Worm (Caenorhabditis elegans): ENCODE data around the gene del-7.

Gene del-7

DNA sequence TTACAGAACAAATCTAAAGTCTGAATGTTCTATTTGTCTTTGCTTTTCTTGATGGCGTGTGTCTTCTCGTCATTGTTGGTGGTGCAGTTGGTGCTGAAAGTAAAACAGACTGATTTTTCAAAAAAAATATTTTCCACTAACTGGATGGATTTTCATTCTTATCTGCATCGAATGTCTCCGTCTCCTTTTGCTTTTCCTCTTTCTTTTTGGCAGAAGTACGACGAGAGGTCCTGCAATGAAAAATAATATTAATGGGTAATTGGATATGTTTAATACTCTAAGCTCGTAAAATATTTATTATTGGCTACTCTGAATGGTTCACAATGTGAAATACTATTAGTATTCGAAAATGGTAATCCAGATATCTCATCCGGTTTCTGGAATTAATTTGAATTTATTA is at the start of gene del-7:
TSS of gene del-7 (plus strand) at position 301 of the 400 bp plus-strand sequence.
- TF ChIP-seq nhr-23 (tag; optimal IDR thresholded peaks at IDR 0.05) (no peak), elt-3 (tag; optimal IDR thresholded peaks at IDR 0.05) (no peak), lin-11 (tag; optimal IDR thresholded peaks at IDR 0.05) (no peak), nhr-11 (tag; optimal IDR thresholded peaks at IDR 0.05) (no peak), R02D3.7 (tag; optimal IDR thresholded peaks at IDR 0.05) (no peak), ztf-1 (GFP tag; conservative IDR thresholded peaks at IDR 0.05) (no peak), mdl-1 (tag; optimal IDR thresholded peaks at IDR 0.05) (no peak), lsy-2 (tag; optimal IDR thresholded peaks at IDR 0.05) (no peak), nhr-237 (tag; optimal IDR thresholded peaks at IDR 0.05) (no peak), mab-5 (tag; optimal IDR thresholded peaks at IDR 0.05) (no peak), zag-1 (tag; optimal IDR thresholded peaks at IDR 0.05) (no peak), mbf-1 (tag; optimal IDR thresholded peaks at IDR 0.05) (no peak), skn-1 (tag; optimal IDR thresholded peaks at IDR 0.05) (no peak)

DNA sequence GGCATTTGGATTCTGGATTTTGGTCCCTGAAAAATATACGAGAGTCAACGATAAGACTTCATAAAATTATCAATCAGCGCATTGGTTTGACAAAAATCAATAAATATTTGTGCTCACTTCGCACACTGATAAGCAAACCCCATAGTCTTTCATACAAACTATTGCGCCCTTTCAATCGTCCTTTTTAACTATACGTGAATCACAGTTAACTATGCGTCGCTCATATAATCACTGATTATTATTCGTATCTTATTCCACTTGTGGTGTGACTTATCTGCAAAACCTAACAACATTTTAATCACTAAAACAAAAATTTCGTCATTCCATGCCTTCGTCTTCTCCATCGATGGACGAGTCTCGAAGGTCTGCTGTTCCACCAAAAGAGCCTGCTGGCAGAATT is 49.4 kb upstream of the del-7 start, which contains the start of gene nhr-8:
TSS of gene nhr-8 (plus strand) at position 160 of the 400 bp plus-strand sequence.
- TF ChIP-seq sma-9 (GFP tag; optimal IDR thresholded peaks at IDR 0.05) (peak; percentile 62), sma-9 (tag; optimal IDR thresholded peaks at IDR 0.05) (no peak), lin-11 (tag; optimal IDR thresholded peaks at IDR 0.05) (no peak), zag-1 (tag; optimal IDR thresholded peaks at IDR 0.05) (no peak), nhr-129 (tag; optimal IDR thresholded peaks at IDR 0.05) (peak; percentile 12), nhr-25 (tag; optimal IDR thresholded peaks at IDR 0.05) (no peak), skn-1 (tag; optimal IDR thresholded peaks at IDR 0.05) (no peak), F13H6.1 (tag; optimal IDR thresholded peaks at IDR 0.05) (no peak), sma-3 (GFP tag; optimal IDR thresholded peaks at IDR 0.05) (no peak), snpc-4 (tag; optimal IDR thresholded peaks at IDR 0.05) (no peak), crh-2 (tag; optimal IDR thresholded peaks at IDR 0.05) (peak; percentile 49), nhr-11 (tag; optimal IDR thresholded peaks at IDR 0.05) (no peak), ztf-11 (tag; optimal IDR thresholded peaks at IDR 0.05) (no peak), nhr-23 (tag; optimal IDR thresholded peaks at IDR 0.05) (no peak), fos-1 (tag; optimal IDR thresholded peaks at IDR 0.05) (peak; percentile 99), nhr-77 (tag; optimal IDR thresholded peaks at IDR 0.05) (no peak), nhr-12 (tag; optimal IDR thresholded peaks at IDR 0.05) (no peak), alr-1 (tag; optimal IDR thresholded peaks at IDR 0.05) (no peak), Y55F3AM.14 (GFP tag; optimal IDR thresholded peaks at IDR 0.05) (no peak), unc-55 (GFP tag; optimal IDR thresholded peaks at IDR 0.05) (no peak), elt-3 (tag; optimal IDR thresholded peaks at IDR 0.05) (no peak), ama-1 (optimal IDR thresholded peaks at IDR 0.05) (no peak), peb-1 (tag; optimal IDR thresholded peaks at IDR 0.05) (no peak), sem-4 (tag; optimal IDR thresholded peaks at IDR 0.05) (no peak), ZK546.5 (tag; optimal IDR thresholded peaks at IDR 0.05) (no peak)

DNA sequence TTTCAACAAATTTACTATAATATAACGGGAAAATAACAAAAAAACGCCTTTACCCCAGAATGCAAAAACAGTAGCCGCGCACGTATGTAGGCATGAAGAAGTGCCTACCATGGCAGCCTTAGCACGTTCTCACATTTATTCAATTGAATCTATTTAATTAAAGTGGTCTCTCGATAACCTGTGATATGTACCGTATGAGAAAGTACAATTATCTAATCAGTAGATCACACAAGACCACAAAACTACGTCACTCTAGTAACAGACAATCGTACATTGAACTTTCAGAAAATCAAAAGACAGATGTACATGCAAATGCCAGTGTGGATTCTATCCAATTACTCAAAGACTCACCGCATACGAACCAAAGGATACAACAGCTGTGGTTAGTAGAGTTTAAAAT is 48.0 kb upstream of the del-7 start:
- no peak for TF ChIP-seq elt-1 (tag; optimal IDR thresholded peaks at IDR 0.05)
- no peak for TF ChIP-seq lin-13 (GFP tag; optimal IDR thresholded peaks at IDR 0.05)
- no peak for TF ChIP-seq nhr-21 (tag; optimal IDR thresholded peaks at IDR 0.05)
- TF ChIP-seq nhr-129 (tag; optimal IDR thresholded peaks at IDR 0.05), result no peak
- TF ChIP-seq blmp-1 (tag; optimal IDR thresholded peaks at IDR 0.05; ENCODE audit: insufficient read depth), result no peak
- no peak for TF ChIP-seq peb-1 (tag; optimal IDR thresholded peaks at IDR 0.05)
- TF ChIP-seq unc-39 (tag; optimal IDR thresholded peaks at IDR 0.05), result no peak
- no peak for TF ChIP-seq alr-1 (tag; optimal IDR thresholded peaks at IDR 0.05)
- no peak for TF ChIP-seq ama-1 (optimal IDR thresholded peaks at IDR 0.05)
- no peak for TF ChIP-seq sma-3 (GFP tag; optimal IDR thresholded peaks at IDR 0.05)
- no peak for TF ChIP-seq R02D3.7 (tag; optimal IDR thresholded peaks at IDR 0.05)
- TF ChIP-seq zag-1 (tag; optimal IDR thresholded peaks at IDR 0.05), result no peak
- no peak for TF ChIP-seq elt-3 (tag; optimal IDR thresholded peaks at IDR 0.05)
- TF ChIP-seq sem-4 (tag; optimal IDR thresholded peaks at IDR 0.05), result no peak
- no peak for TF ChIP-seq F13H6.1 (tag; optimal IDR thresholded peaks at IDR 0.05)
- no peak for TF ChIP-seq nhr-25 (tag; optimal IDR thresholded peaks at IDR 0.05)
- TF ChIP-seq Y55F3AM.14 (GFP tag; optimal IDR thresholded peaks at IDR 0.05), result no peak
- no peak for TF ChIP-seq mbf-1 (tag; optimal IDR thresholded peaks at IDR 0.05)

DNA sequence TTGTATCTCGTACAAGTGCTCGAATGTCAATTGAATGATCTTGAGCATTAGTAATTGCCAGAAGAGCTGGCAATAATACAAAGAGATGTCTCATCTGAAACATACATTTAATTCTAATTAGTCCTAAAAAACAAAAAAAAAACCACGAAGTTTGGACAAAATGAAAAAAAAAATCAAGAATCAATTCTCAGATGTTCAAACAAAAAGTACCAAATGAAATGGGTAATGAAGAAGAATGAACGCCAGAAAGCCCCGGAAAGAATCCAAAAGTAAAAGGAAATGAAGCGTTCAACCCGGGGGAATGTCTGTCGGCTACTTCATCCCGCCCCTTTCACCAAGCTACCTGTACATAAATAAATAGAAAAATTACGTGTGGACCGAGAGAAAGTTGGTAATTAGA is 42.3 kb upstream of the del-7 start, which contains the start of gene F33D4.6:
TSS of gene F33D4.6 (minus strand) at position 101 of the 400 bp plus-strand sequence.
- no peak for TF ChIP-seq elt-3 (tag; optimal IDR thresholded peaks at IDR 0.05)
- no peak for TF ChIP-seq snpc-4 (tag; optimal IDR thresholded peaks at IDR 0.05)
- no peak for TF ChIP-seq aly-2 (tag; optimal IDR thresholded peaks at IDR 0.05)
- TF ChIP-seq mbf-1 (tag; optimal IDR thresholded peaks at IDR 0.05), result no peak
- no peak for TF ChIP-seq lin-11 (tag; optimal IDR thresholded peaks at IDR 0.05)
- TF ChIP-seq nhr-11 (tag; optimal IDR thresholded peaks at IDR 0.05), result no peak
- TF ChIP-seq mab-5 (tag; optimal IDR thresholded peaks at IDR 0.05), result no peak
- TF ChIP-seq lin-13 (GFP tag; optimal IDR thresholded peaks at IDR 0.05), result no peak
- TF ChIP-seq gmeb-1 (tag; optimal IDR thresholded peaks at IDR 0.05), result no peak
- TF ChIP-seq nhr-129 (tag; optimal IDR thresholded peaks at IDR 0.05), result no peak
- no peak for TF ChIP-seq nhr-12 (tag; optimal IDR thresholded peaks at IDR 0.05)

Data from whole organism, L2 larva.